Worm (Caenorhabditis elegans): ENCODE results near the gene wdr-54.

wdr-54 gene

ce11 chrX:828603-829002 is at the start of gene wdr-54:
wdr-54 (plus strand) TSS chrX:828903.
- no peak for TF ChIP-seq php-3 (GFP tag; IDR thresholded peaks at IDR 0.05)
- TF ChIP-seq cey-2 (tag; optimal IDR thresholded peaks at IDR 0.05; ENCODE audit: borderline replicate concordance, insufficient read depth): no peak
- no peak for TF ChIP-seq fos-1 (tag; optimal IDR thresholded peaks at IDR 0.05)
- no peak for TF ChIP-seq Y75B8A.6 (GFP tag; IDR thresholded peaks at IDR 0.05)
- TF ChIP-seq madf-5 (GFP tag; IDR thresholded peaks at IDR 0.05): no peak
- no peak for TF ChIP-seq daf-16 (GFP tag; optimal IDR thresholded peaks at IDR 0.05)
- TF ChIP-seq daf-16 (tag; optimal IDR thresholded peaks at IDR 0.05): no peak
- TF ChIP-seq dmd-8 (GFP tag; IDR thresholded peaks at IDR 0.05): no peak
- TF ChIP-seq mxl-2 (GFP tag; conservative IDR thresholded peaks at IDR 0.05): no peak
- no peak for TF ChIP-seq nhr-25 (tag; optimal IDR thresholded peaks at IDR 0.05; ENCODE audit: borderline replicate concordance, insufficient read depth)
- no peak for TF ChIP-seq hmg-1.1 (GFP tag; IDR thresholded peaks at IDR 0.05)
- TF ChIP-seq snpc-4 (tag; optimal IDR thresholded peaks at IDR 0.05): no peak

- TF ChIP-seq ztf-7 (tag; optimal IDR thresholded peaks at IDR 0.05) (no peak), aha-1 (tag) (peak; percentile 97)
Observed at ce11 chrX:779259-779658, 49.4 kb upstream of the wdr-54 start.

ce11 chrX:780027-780426 is 48.7 kb upstream of the wdr-54 start:
- TF ChIP-seq ceh-28 (tag; optimal IDR thresholded peaks at IDR 0.05): no peak
- TF ChIP-seq unc-62 (GFP tag; optimal IDR thresholded peaks at IDR 0.05 in 1 of 2): peak in 1 of 2 experiments; percentile 65
- TF ChIP-seq unc-62 (tag; optimal IDR thresholded peaks at IDR 0.05): no peak

ce11 chrX:784853-785252 is 43.9 kb upstream of the wdr-54 start, which contains the start of gene T04G9.6:
T04G9.6 (minus strand) TSS chrX:784953.
- TF ChIP-seq rbr-2 (tag; optimal IDR thresholded peaks at IDR 0.05) (no peak), daf-19 (GFP tag; conservative IDR thresholded peaks at IDR 0.05) (no peak), hif-1 (tag; optimal IDR thresholded peaks at IDR 0.05) (no peak), sdz-12 (GFP tag; optimal IDR thresholded peaks at IDR 0.05) (no peak), lim-7 (GFP tag; IDR thresholded peaks at IDR 0.05) (no peak), unc-62 (GFP tag; optimal IDR thresholded peaks at IDR 0.05 in 1 of 2) (peak in 1 of 2 experiments; percentile 25), unc-62 (tag; optimal IDR thresholded peaks at IDR 0.05) (no peak), arid-1 (GFP tag; conservative IDR thresholded peaks at IDR 0.05) (no peak), jun-1 (tag; optimal IDR thresholded peaks at IDR 0.05) (no peak), ceh-28 (tag; optimal IDR thresholded peaks at IDR 0.05) (no peak), aha-1 (tag) (peak; percentile 25)

DNA sequence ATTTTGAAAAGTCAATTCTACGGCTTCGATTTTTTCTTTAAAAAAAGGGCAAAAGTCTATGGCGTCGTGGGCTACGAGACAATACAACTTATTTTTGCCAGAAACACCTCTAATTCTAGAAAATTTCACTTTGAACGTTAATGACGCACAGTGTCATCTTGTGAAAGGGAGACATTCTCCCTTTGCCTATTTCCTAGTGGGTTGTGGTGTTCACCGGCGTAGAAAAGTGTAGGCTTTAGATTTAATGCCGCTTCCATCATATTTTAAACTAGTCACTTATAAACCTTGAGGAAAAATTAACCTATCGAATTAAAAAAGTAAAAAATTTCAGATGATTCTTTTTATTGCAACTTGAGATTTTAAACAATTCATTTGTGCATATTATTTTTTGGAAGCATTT is 43.3 kb upstream of the wdr-54 start:
- no peak for TF ChIP-seq ceh-82 (tag; optimal IDR thresholded peaks at IDR 0.05)
- TF ChIP-seq lim-7 (GFP tag; IDR thresholded peaks at IDR 0.05): no peak
- TF ChIP-seq rbr-2 (tag; optimal IDR thresholded peaks at IDR 0.05): peak; percentile 42
- peak; percentile 34 for TF ChIP-seq mes-2 (tag; optimal IDR thresholded peaks at IDR 0.05; ENCODE audit: poor library complexity, severe bottlenecking)
- TF ChIP-seq hmg-1.1 (GFP tag; IDR thresholded peaks at IDR 0.05): 0 out of 2 replicates have a peak, but pooled peaks have one; percentile 30
- no peak for TF ChIP-seq lin-15B (tag; optimal IDR thresholded peaks at IDR 0.05)
- TF ChIP-seq daf-16 (GFP tag; optimal IDR thresholded peaks at IDR 0.05): no peak
- TF ChIP-seq daf-16 (tag; optimal IDR thresholded peaks at IDR 0.05): no peak
- TF ChIP-seq F37D6.2 (tag; optimal IDR thresholded peaks at IDR 0.05): peak; percentile 36
- no peak for TF ChIP-seq sdz-12 (GFP tag; optimal IDR thresholded peaks at IDR 0.05)
- TF ChIP-seq nhr-28 (tag; optimal IDR thresholded peaks at IDR 0.05): peak; percentile 18
- TF ChIP-seq fos-1 (tag; optimal IDR thresholded peaks at IDR 0.05): no peak
- no peak for TF ChIP-seq gei-8 (GFP tag; optimal IDR thresholded peaks at IDR 0.05)
- TF ChIP-seq arid-1 (GFP tag; conservative IDR thresholded peaks at IDR 0.05): no peak
- TF ChIP-seq F10B5.3 (tag; optimal IDR thresholded peaks at IDR 0.05): peak; percentile 81
- no peak for TF ChIP-seq T26A8.4 (GFP tag; IDR thresholded peaks at IDR 0.05)
- no peak for TF ChIP-seq egl-43 (GFP tag; IDR thresholded peaks at IDR 0.05)
- peak; percentile 50 for TF ChIP-seq duxl-1 (tag; optimal IDR thresholded peaks at IDR 0.05; ENCODE audit: poor library complexity)
- TF ChIP-seq unc-62 (GFP tag; optimal IDR thresholded peaks at IDR 0.05 in 1 of 2): peak in 1 of 2 experiments; percentile 75
- TF ChIP-seq unc-62 (tag; optimal IDR thresholded peaks at IDR 0.05): no peak
- TF ChIP-seq jun-1 (tag; optimal IDR thresholded peaks at IDR 0.05): no peak
